Fruit fly (Drosophila melanogaster) whole organism, prepupa: ENCODE data around the gene mus312.

Experiments used
- Blimp-1 ChIP-seq: fragments of 200-800 bp; sonication (Bioruptor generic); optimal IDR thresholded peaks from 3 replicates; lab custom pipeline; 2017; ENCODE audit warnings: missing biosample characterization, missing genetic modification characterization, mild to moderate bottlenecking, moderate library complexity, missing genetic modification reagents
- CG10669 ChIP-seq: fragments of 200-800 bp; sonication (Bioruptor generic); optimal IDR thresholded peaks from 3 replicates; lab custom pipeline; 2018; ENCODE audit warnings: missing biosample characterization, mild to moderate bottlenecking, missing genetic modification characterization, moderate library complexity
- CG11294 ChIP-seq: fragments of 200-800 bp; sonication (Bioruptor generic); IDR thresholded peaks from 2 replicates; pipeline ENCODE4 v1.3.6; 2022; ENCODE audit warnings: missing biosample characterization, missing genetic modification characterization
- CG11762 ChIP-seq: fragments of 200-800 bp; sonication (Bioruptor generic); optimal IDR thresholded peaks from 3 replicates; lab custom pipeline; 2016; ENCODE audit warnings: missing biosample characterization, missing genetic modification characterization; ENCODE audit not compliant: insufficient read depth
- CG1621 ChIP-seq: fragments of 200-800 bp; sonication (Bioruptor generic); optimal IDR thresholded peaks from 3 replicates; lab custom pipeline; 2018; ENCODE audit warnings: missing biosample characterization, mild to moderate bottlenecking, missing genetic modification characterization
- CG3032 ChIP-seq: fragments of 200-800 bp; optimal IDR thresholded peaks from 2 replicates; lab custom pipeline; 2019; ENCODE audit warnings: missing biosample characterization, mild to moderate bottlenecking, missing genetic modification characterization, moderate library complexity
- CG32006 ChIP-seq: fragments of 200-800 bp; sonication (Bioruptor generic); optimal IDR thresholded peaks from 3 replicates; lab custom pipeline; 2017; ENCODE audit warnings: missing biosample characterization, mild to moderate bottlenecking, missing genetic modification characterization
- CG34406 ChIP-seq: fragments of 200-800 bp; sonication (Bioruptor generic); optimal IDR thresholded peaks from 3 replicates; lab custom pipeline; 2016; ENCODE audit warnings: missing biosample characterization, missing genetic modification characterization
- CG3919 ChIP-seq: fragments of 200-800 bp; sonication (Bioruptor generic); optimal IDR thresholded peaks from 3 replicates; lab custom pipeline; 2016; ENCODE audit warnings: missing biosample characterization, missing genetic modification characterization
- CG4318 ChIP-seq: fragments of 200-800 bp; sonication (Bioruptor generic); optimal IDR thresholded peaks from 3 replicates; lab custom pipeline; 2017; ENCODE audit warnings: missing biosample characterization, mild to moderate bottlenecking, missing genetic modification characterization
- CG6163 ChIP-seq: fragments of 200-800 bp; sonication (Bioruptor generic); IDR thresholded peaks from 3 replicates; pipeline ENCODE4 v1.3.6; 2022; ENCODE audit warnings: missing biosample characterization, missing genetic modification characterization
- CG6276 ChIP-seq: fragments of 200-800 bp; sonication (Bioruptor generic); optimal IDR thresholded peaks from 2 replicates; lab custom pipeline; 2017; ENCODE audit warnings: missing biosample characterization, mild to moderate bottlenecking, missing genetic modification characterization
- CG6792 ChIP-seq: fragments of 200-800 bp; sonication (Bioruptor generic); optimal IDR thresholded peaks from 3 replicates; lab custom pipeline; 2016; ENCODE audit warnings: missing biosample characterization, missing genetic modification characterization
- CG6808 ChIP-seq: fragments of 200-800 bp; sonication (Bioruptor generic); optimal IDR thresholded peaks from 3 replicates; lab custom pipeline; 2017; ENCODE audit warnings: missing biosample characterization, missing genetic modification characterization, mild to moderate bottlenecking, moderate library complexity, missing genetic modification reagents
- CG6854 ChIP-seq: fragments of 200-800 bp; sonication (Bioruptor generic); optimal IDR thresholded peaks from 2 replicates; lab custom pipeline; 2017; ENCODE audit warnings: missing biosample characterization, mild to moderate bottlenecking, missing genetic modification characterization
- CG7368 ChIP-seq: fragments of 200-800 bp; sonication (Bioruptor generic); optimal IDR thresholded peaks from 3 replicates; lab custom pipeline; 2016; ENCODE audit warnings: missing biosample characterization, missing genetic modification characterization
- CG8319 ChIP-seq: fragments of 200-800 bp; sonication (Bioruptor generic); optimal IDR thresholded peaks from 3 replicates; lab custom pipeline; 2016; ENCODE audit warnings: missing biosample characterization, missing genetic modification characterization
- CG8632 ChIP-seq: fragments of 200-800 bp; sonication (Bioruptor generic); optimal IDR thresholded peaks from 3 replicates; lab custom pipeline; 2016; ENCODE audit warnings: missing biosample characterization, missing genetic modification characterization
- Eip75B ChIP-seq: fragments of 200-800 bp; sonication (Bioruptor generic); optimal IDR thresholded peaks from 3 replicates; lab custom pipeline; 2016; ENCODE audit warnings: missing biosample characterization, missing genetic modification characterization
- Eip78C ChIP-seq: fragments of 200-800 bp; sonication (Bioruptor generic); peaks from one replicate; lab custom pipeline; 2016; ENCODE audit warnings: missing biosample characterization, missing genetic modification characterization
- Eip93F ChIP-seq: fragments of 200-800 bp; sonication (Bioruptor generic); optimal IDR thresholded peaks from 2 replicates; lab custom pipeline; 2016; ENCODE audit warnings: missing biosample characterization, mild to moderate bottlenecking, missing genetic modification characterization
- Ets96B ChIP-seq: fragments of 200-800 bp; optimal IDR thresholded peaks from 2 replicates; lab custom pipeline; 2019; ENCODE audit warnings: missing biosample characterization, mild to moderate bottlenecking, missing genetic modification characterization, moderate library complexity
- Hr38 ChIP-seq: sonication (Bioruptor generic); optimal IDR thresholded peaks from 2 replicates; lab custom pipeline; 2016; ENCODE audit warnings: missing biosample characterization, missing genetic modification characterization
- Hr39 ChIP-seq: fragments of 200-800 bp; sonication (Bioruptor generic); optimal IDR thresholded peaks from 2 replicates; lab custom pipeline; 2016; ENCODE audit warnings: missing biosample characterization, missing genetic modification characterization
- Hr4 ChIP-seq: fragments of 200-800 bp; sonication (Bioruptor generic); optimal IDR thresholded peaks from 3 replicates; lab custom pipeline; 2016; ENCODE audit warnings: missing biosample characterization, missing genetic modification characterization
- Met ChIP-seq: fragments of 200-800 bp; sonication (Bioruptor generic); optimal IDR thresholded peaks from 3 replicates; lab custom pipeline; 2016; ENCODE audit warnings: missing biosample characterization, missing genetic modification characterization
- Sox102F ChIP-seq: fragments of 200-800 bp; sonication (Bioruptor generic); optimal IDR thresholded peaks from 2 replicates; lab custom pipeline; 2016; ENCODE audit warnings: missing biosample characterization, mild to moderate bottlenecking, missing genetic modification characterization
- Sox14 ChIP-seq: fragments of 200-800 bp; sonication (Bioruptor generic); optimal IDR thresholded peaks from 3 replicates; lab custom pipeline; 2016; ENCODE audit warnings: missing biosample characterization, missing genetic modification characterization
- cyc ChIP-seq: fragments of 200-800 bp; sonication (Bioruptor generic); optimal IDR thresholded peaks from 3 replicates; lab custom pipeline; 2016; ENCODE audit warnings: missing biosample characterization, missing genetic modification characterization
- dac ChIP-seq: fragments of 200-800 bp; sonication (Bioruptor generic); optimal IDR thresholded peaks from 2 replicates; lab custom pipeline; 2017; ENCODE audit warnings: missing biosample characterization, mild to moderate bottlenecking, missing genetic modification characterization
- dsx ChIP-seq: fragments of 200-800 bp; optimal IDR thresholded peaks from 3 replicates; lab custom pipeline; 2019; ENCODE audit warnings: missing biosample characterization, mild to moderate bottlenecking, missing genetic modification characterization, moderate library complexity; ENCODE audit not compliant: poor library complexity, severe bottlenecking
- eg ChIP-seq: fragments of 200-800 bp; sonication (Bioruptor generic); IDR thresholded peaks from 3 replicates; pipeline ENCODE4 v1.3.6; 2022; ENCODE audit warnings: missing biosample characterization, missing genetic modification characterization
- esn ChIP-seq: fragments of 200-800 bp; sonication (Bioruptor generic); optimal IDR thresholded peaks from 2 replicates; lab custom pipeline; 2016; ENCODE audit warnings: missing biosample characterization, mild to moderate bottlenecking, missing genetic modification characterization, moderate library complexity
- fd59A ChIP-seq: fragments of 200-800 bp; sonication (Bioruptor generic); optimal IDR thresholded peaks from 2 replicates; lab custom pipeline; 2017; ENCODE audit warnings: missing biosample characterization, mild to moderate bottlenecking, missing genetic modification characterization, missing genetic modification reagents
- fd85E ChIP-seq: fragments of 200-800 bp; sonication (Bioruptor generic); optimal IDR thresholded peaks from 3 replicates; lab custom pipeline; 2016; ENCODE audit warnings: missing biosample characterization, missing genetic modification characterization
- fkh ChIP-seq: fragments of 200-800 bp; sonication (Bioruptor generic); optimal IDR thresholded peaks from 3 replicates; lab custom pipeline; 2017; ENCODE audit warnings: missing biosample characterization, mild to moderate bottlenecking, missing genetic modification characterization, moderate library complexity
- lz ChIP-seq: fragments of 200-800 bp; sonication (Bioruptor generic); optimal IDR thresholded peaks from 3 replicates; lab custom pipeline; 2016; ENCODE audit warnings: missing biosample characterization, missing genetic modification characterization
- spab ChIP-seq: fragments of 200-800 bp; sonication (Bioruptor generic); optimal IDR thresholded peaks from 2 replicates; lab custom pipeline; 2017; ENCODE audit warnings: missing biosample characterization, mild to moderate bottlenecking, missing genetic modification characterization, missing genetic modification reagents
- ss ChIP-seq, 2 experiments: fragments of 200-800 bp; sonication (Bioruptor generic); optimal IDR thresholded peaks; 2 replicates in 1 of 2; 3 replicates in 1 of 2; lab custom pipeline; 2017 to 2018; ENCODE audit warnings: mild to moderate bottlenecking in 2 of 2, missing biosample characterization in 2 of 2, missing genetic modification characterization in 2 of 2, moderate library complexity in 1 of 2
- svp ChIP-seq: fragments of 200-800 bp; sonication (Bioruptor generic); peaks from one replicate; lab custom pipeline; 2016; ENCODE audit warnings: missing biosample characterization, missing genetic modification characterization
- topi ChIP-seq: fragments of 200-800 bp; sonication (Bioruptor generic); optimal IDR thresholded peaks from 3 replicates; lab custom pipeline; 2016; ENCODE audit warnings: missing biosample characterization, missing genetic modification characterization
- vri ChIP-seq: fragments of 200-800 bp; sonication (Bioruptor generic); optimal IDR thresholded peaks from 3 replicates; lab custom pipeline; 2016; ENCODE audit warnings: missing biosample characterization, mild to moderate bottlenecking, missing genetic modification characterization

Gene mus312

dm6 chr3L:7371290-7371689, 42.4 kb downstream of the mus312 start:
- TF ChIP-seq Sox102F (GFP tag; lab: Kevin White, UChicago) (no peak), ss (GFP tag; optimal IDR thresholded peaks at IDR 0.05; lab: Kevin White, UChicago) (peak in 1 of 2 experiments; percentile 23), CG4318 (GFP tag; lab: Kevin White, UChicago) (no peak), CG1621 (peak; percentile 15), CG10669 (no peak), CG6276 (GFP tag; lab: Kevin White, UChicago) (no peak)

dm6 chr3L:7376151-7376550, 47.2 kb downstream of the mus312 start:
- TF ChIP-seq fd59A (GFP tag; lab: Kevin White, UChicago) = no peak
- peak; percentile 15 for TF ChIP-seq vri
- TF ChIP-seq svp (GFP tag; lab: Kevin White, UChicago) = peak; percentile 6
- no peak for TF ChIP-seq CG7368

DNA sequence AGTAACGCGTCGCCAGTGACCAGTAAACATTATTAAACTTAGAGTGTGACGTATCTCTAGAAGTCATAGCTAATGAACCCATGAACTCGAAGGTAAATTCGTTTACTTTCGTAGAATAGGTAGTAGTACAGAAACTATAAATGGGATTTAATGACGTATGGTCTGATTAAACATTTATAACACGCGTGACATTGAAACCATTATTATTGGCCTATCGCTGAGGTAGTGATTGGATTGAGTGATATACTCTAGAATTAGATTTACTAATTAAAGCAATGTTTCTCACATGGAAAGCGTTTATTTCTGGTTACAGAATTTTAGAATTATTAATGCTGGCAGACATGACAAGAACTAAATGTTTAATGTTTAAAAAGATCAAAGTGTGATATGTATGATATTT, 47.9 kb downstream of the mus312 start:
- no peak for TF ChIP-seq CG1621
- no peak for TF ChIP-seq Sox14 (GFP tag; lab: Kevin White, UChicago)
- TF ChIP-seq CG7368 = no peak
- TF ChIP-seq dac (GFP tag; lab: Kevin White, UChicago) = no peak
- no peak for TF ChIP-seq CG11762 (GFP tag; lab: Kevin White, UChicago)
- no peak for TF ChIP-seq Eip78C
- TF ChIP-seq CG6792 (GFP tag; lab: Kevin White, UChicago) = no peak
- no peak for TF ChIP-seq Hr39
- TF ChIP-seq CG8632 (GFP tag; lab: Kevin White, UChicago) = no peak
- TF ChIP-seq Sox102F (GFP tag; lab: Kevin White, UChicago) = no peak
- no peak for TF ChIP-seq Eip75B
- no peak for TF ChIP-seq Hr38 (GFP tag; lab: Kevin White, UChicago)
- TF ChIP-seq CG6163 = no peak
- no peak for TF ChIP-seq Eip93F (GFP tag; lab: Kevin White, UChicago)
- no peak for TF ChIP-seq CG4318 (GFP tag; lab: Kevin White, UChicago)
- no peak for TF ChIP-seq spab (GFP tag; lab: Kevin White, UChicago)

dm6 chr3L:7380395-7380794, 51.5 kb downstream of the mus312 start:
- no peak for TF ChIP-seq CG8319 (GFP tag; lab: Kevin White, UChicago)
- TF ChIP-seq svp (GFP tag; lab: Kevin White, UChicago) = peak; percentile 97
- TF ChIP-seq, all 60 proteins: peak for 1

- TF ChIP-seq CG4318 (GFP tag; lab: Kevin White, UChicago) = peak; percentile 47
- TF ChIP-seq fd59A (GFP tag; lab: Kevin White, UChicago) = no peak
- TF ChIP-seq CG3919 = peak; percentile 58
- no peak for TF ChIP-seq fkh
- peak; percentile 50 for TF ChIP-seq Sox102F (GFP tag; lab: Kevin White, UChicago)
- no peak for TF ChIP-seq fd85E
- peak; percentile 63 for TF ChIP-seq esn (GFP tag; lab: Kevin White, UChicago)
- TF ChIP-seq Blimp-1 (GFP tag; lab: Kevin White, UChicago) = no peak
- no peak for TF ChIP-seq Met (GFP tag; lab: Kevin White, UChicago)
- no peak for TF ChIP-seq eg (GFP tag; lab: Robert Waterston, UW)
- peak; percentile 66 for TF ChIP-seq Hr39
- TF ChIP-seq Hr4 (GFP tag; lab: Kevin White, UChicago) = peak; percentile 71
- peak; percentile 56 for TF ChIP-seq CG3032 (tag; lab: Kevin White, UChicago)
- peak; percentile 53 for TF ChIP-seq Ets96B (tag; lab: Kevin White, UChicago)
- TF ChIP-seq topi (GFP tag; lab: Kevin White, UChicago) = peak; percentile 65
- TF ChIP-seq CG11294 (GFP tag; lab: Robert Waterston, UW) = no peak
- no peak for TF ChIP-seq Eip93F (GFP tag; lab: Kevin White, UChicago)
- no peak for TF ChIP-seq CG6276 (GFP tag; lab: Kevin White, UChicago)
- peak; percentile 64 for TF ChIP-seq cyc (GFP tag; lab: Kevin White, UChicago)
- TF ChIP-seq dsx (GFP tag; lab: Kevin White, UChicago) = peak; percentile 27
- TF ChIP-seq lz (GFP tag; lab: Kevin White, UChicago) = peak; percentile 71
- TF ChIP-seq CG32006 (GFP tag; lab: Kevin White, UChicago) = no peak
- TF ChIP-seq CG11762 (GFP tag; lab: Kevin White, UChicago) = no peak
- peak; percentile 2 for TF ChIP-seq dac (GFP tag; lab: Kevin White, UChicago)
- peak; percentile 5 for TF ChIP-seq CG6808 (GFP tag; lab: Kevin White, UChicago)
- peak; percentile 47 for TF ChIP-seq CG34406 (GFP tag; lab: Kevin White, UChicago)
- TF ChIP-seq CG6854 = peak; percentile 44
- peak; percentile 31 for TF ChIP-seq CG1621
Measured at dm6 chr3L:7381359-7381976, 52.5 kb downstream of the mus312 start, which contains the start of the genes SMSr and smid. TSS of gene SMSr (minus strand) at chr3L:7381474. TSS of gene smid (plus strand) at chr3L:7381614.
